Worm (Caenorhabditis elegans) whole organism, L3 larva: ENCODE data around the gene ceh-31.

ENCODE experiments used
- R02D3.7 ChIP-seq: fragments of 150-350 bp; optimal IDR thresholded peaks from 2 replicates; lab custom pipeline; 2014; ENCODE audit warnings: missing biosample characterization, missing genetic modification characterization
- ZK546.5 ChIP-seq: sonication (generic microtip); optimal IDR thresholded peaks from 2 replicates; lab custom pipeline; 2017; ENCODE audit warnings: missing biosample characterization, missing genetic modification characterization
- aly-2 ChIP-seq: fragments of 150-350 bp; optimal IDR thresholded peaks from 2 replicates; lab custom pipeline; 2014; ENCODE audit warnings: missing biosample characterization, missing genetic modification characterization
- ama-1 ChIP-seq: fragments of 150-350 bp; optimal IDR thresholded peaks from 2 replicates; lab custom pipeline; 2018
- ceh-16 ChIP-seq: sonication (generic microtip); optimal IDR thresholded peaks from 2 replicates; lab custom pipeline; 2017; ENCODE audit warnings: missing biosample characterization, missing genetic modification characterization
- ceh-28 ChIP-seq: fragments of 150-350 bp; optimal IDR thresholded peaks from 2 replicates; lab custom pipeline; 2014; ENCODE audit warnings: missing biosample characterization, missing genetic modification reagents, missing genetic modification characterization
- ceh-82 ChIP-seq: fragments of 150-350 bp; optimal IDR thresholded peaks from 2 replicates; lab custom pipeline; 2014; ENCODE audit warnings: missing biosample characterization, missing genetic modification characterization
- ceh-9 ChIP-seq: sonication (generic microtip); optimal IDR thresholded peaks from 2 replicates; lab custom pipeline; 2018; ENCODE audit warnings: missing biosample characterization, missing genetic modification characterization
- daf-12 ChIP-seq: fragments of 150-350 bp; optimal IDR thresholded peaks from 2 replicates; lab custom pipeline; 2014; ENCODE audit warnings: missing biosample characterization, missing genetic modification reagents, missing genetic modification characterization
- egl-27 ChIP-seq: sonication (generic microtip); optimal IDR thresholded peaks from 4 replicates; lab custom pipeline; 2017; ENCODE audit warnings: missing biosample characterization, missing genetic modification reagents, missing genetic modification characterization
- egl-5 ChIP-seq: fragments of 150-350 bp; optimal IDR thresholded peaks from 2 replicates; lab custom pipeline; 2017; ENCODE audit warnings: missing biosample characterization, missing genetic modification reagents, missing genetic modification characterization, inconsistent platforms
- elt-1 ChIP-seq: fragments of 150-350 bp; optimal IDR thresholded peaks from 2 replicates; lab custom pipeline; 2014; ENCODE audit warnings: missing biosample characterization, missing genetic modification characterization
- elt-2 ChIP-seq: sonication (generic microtip); optimal IDR thresholded peaks from 2 replicates; lab custom pipeline; 2016; ENCODE audit warnings: missing genetic modification reagents, mild to moderate bottlenecking, missing genetic modification characterization, missing compliant biosample characterization
- elt-3 ChIP-seq, 3 experiments: fragments of 150-350 bp in 1 of 3; sonication (generic microtip) in 2 of 3; optimal IDR thresholded peaks; 2 replicates in 2 of 3; 4 replicates in 1 of 3; lab custom pipeline; 2014 to 2017; ENCODE audit warnings: missing biosample characterization in 3 of 3, missing genetic modification characterization in 3 of 3
- eor-1 ChIP-seq, 2 experiments: fragments of 150-350 bp; optimal IDR thresholded peaks; 2 replicates each; lab custom pipeline; 2014 to 2018; ENCODE audit warnings: missing biosample characterization in 2 of 2, missing genetic modification characterization in 2 of 2
- fkh-10 ChIP-seq: sonication (generic microtip); optimal IDR thresholded peaks from 2 replicates; lab custom pipeline; 2017; ENCODE audit warnings: missing biosample characterization, missing genetic modification reagents, missing genetic modification characterization
- fkh-2 ChIP-seq: fragments of 150-350 bp; optimal IDR thresholded peaks from 2 replicates; lab custom pipeline; 2014; ENCODE audit warnings: missing biosample characterization, missing genetic modification reagents, missing genetic modification characterization
- fos-1 ChIP-seq: fragments of 150-350 bp; optimal IDR thresholded peaks from 2 replicates; lab custom pipeline; 2014; ENCODE audit warnings: missing biosample characterization, missing genetic modification characterization
- hmg-11 ChIP-seq: sonication (generic microtip); optimal IDR thresholded peaks from 2 replicates; lab custom pipeline; 2016; ENCODE audit warnings: missing genetic modification characterization, missing compliant biosample characterization
- jun-1 ChIP-seq: fragments of 150-350 bp; optimal IDR thresholded peaks from 2 replicates; lab custom pipeline; 2014; ENCODE audit warnings: missing biosample characterization, missing genetic modification reagents, missing genetic modification characterization
- lin-15B ChIP-seq: fragments of 150-350 bp; optimal IDR thresholded peaks from 2 replicates; lab custom pipeline; 2014; ENCODE audit warnings: missing biosample characterization, missing genetic modification characterization
- lin-39 ChIP-seq: fragments of 150-350 bp; optimal IDR thresholded peaks from 2 replicates; lab custom pipeline; 2018; ENCODE audit warnings: missing biosample characterization, missing genetic modification reagents, missing genetic modification characterization
- lsy-12 ChIP-seq: sonication (generic microtip); optimal IDR thresholded peaks from 2 replicates; lab custom pipeline; 2016; ENCODE audit warnings: mild to moderate bottlenecking, missing genetic modification characterization, missing compliant biosample characterization
- mdl-1 ChIP-seq: fragments of 150-350 bp; optimal IDR thresholded peaks from 2 replicates; lab custom pipeline; 2014; ENCODE audit warnings: missing biosample characterization, missing genetic modification characterization
- mml-1 ChIP-seq: fragments of 150-350 bp; sonication (generic microtip); optimal IDR thresholded peaks from 3 replicates; lab custom pipeline; 2014; ENCODE audit warnings: missing biosample characterization, missing genetic modification characterization
- nfya-1 ChIP-seq: sonication (generic microtip); optimal IDR thresholded peaks from 2 replicates; lab custom pipeline; 2017; ENCODE audit warnings: missing genetic modification characterization, mild to moderate bottlenecking, missing compliant biosample characterization, antibody characterized with exemption, moderate library complexity; ENCODE audit not compliant: insufficient read depth
- nhr-11 ChIP-seq: fragments of 150-350 bp; optimal IDR thresholded peaks from 2 replicates; lab custom pipeline; 2014; ENCODE audit warnings: missing biosample characterization, missing genetic modification characterization
- nhr-12 ChIP-seq: fragments of 150-350 bp; optimal IDR thresholded peaks from 2 replicates; lab custom pipeline; 2014; ENCODE audit warnings: missing biosample characterization, missing genetic modification characterization
- nhr-23 ChIP-seq: fragments of 150-350 bp; optimal IDR thresholded peaks from 2 replicates; lab custom pipeline; 2014; ENCODE audit warnings: missing biosample characterization, missing genetic modification reagents, missing genetic modification characterization
- nhr-237 ChIP-seq: fragments of 150-350 bp; optimal IDR thresholded peaks from 2 replicates; lab custom pipeline; 2014; ENCODE audit warnings: missing biosample characterization, missing genetic modification characterization
- nhr-25 ChIP-seq: sonication (generic microtip); optimal IDR thresholded peaks from 2 replicates; lab custom pipeline; 2017; ENCODE audit warnings: missing biosample characterization, missing genetic modification characterization
- nhr-28 ChIP-seq: fragments of 150-350 bp; optimal IDR thresholded peaks from 2 replicates; lab custom pipeline; 2014; ENCODE audit warnings: missing biosample characterization, missing genetic modification characterization
- nhr-43 ChIP-seq: sonication (generic microtip); optimal IDR thresholded peaks from 2 replicates; lab custom pipeline; 2016; ENCODE audit warnings: mild to moderate bottlenecking, missing genetic modification characterization, missing compliant biosample characterization; ENCODE audit not compliant: poor library complexity, severe bottlenecking
- nhr-67 ChIP-seq: fragments of 150-350 bp; optimal IDR thresholded peaks from 2 replicates; lab custom pipeline; 2014; ENCODE audit warnings: missing biosample characterization, missing genetic modification characterization
- nhr-76 ChIP-seq: fragments of 150-350 bp; sonication (generic microtip); optimal IDR thresholded peaks from 5 replicates; lab custom pipeline; 2014; ENCODE audit warnings: missing biosample characterization, missing genetic modification characterization
- nhr-77 ChIP-seq: fragments of 150-350 bp; optimal IDR thresholded peaks from 2 replicates; lab custom pipeline; 2014; ENCODE audit warnings: missing biosample characterization, missing genetic modification characterization
- pha-4 ChIP-seq: fragments of 150-350 bp; optimal IDR thresholded peaks from 2 replicates; lab custom pipeline; 2014; ENCODE audit warnings: missing biosample characterization, missing genetic modification reagents, missing genetic modification characterization
- pqm-1 ChIP-seq: fragments of 150-350 bp; optimal IDR thresholded peaks from 2 replicates; lab custom pipeline; 2017; ENCODE audit warnings: missing biosample characterization, missing genetic modification characterization, inconsistent platforms
- sea-2 ChIP-seq: fragments of 150-350 bp; sonication (generic microtip); optimal IDR thresholded peaks from 4 replicates; lab custom pipeline; 2014; ENCODE audit warnings: missing biosample characterization, missing genetic modification reagents, missing genetic modification characterization
- skn-1 ChIP-seq: fragments of 150-350 bp; optimal IDR thresholded peaks from 2 replicates; lab custom pipeline; 2014; ENCODE audit warnings: missing biosample characterization, missing genetic modification characterization
- snpc-4 ChIP-seq: fragments of 150-350 bp; optimal IDR thresholded peaks from 2 replicates; lab custom pipeline; 2014; ENCODE audit warnings: missing biosample characterization, missing genetic modification characterization
- tbx-2 ChIP-seq: sonication (generic microtip); optimal IDR thresholded peaks from 2 replicates; lab custom pipeline; 2016; ENCODE audit warnings: mild to moderate bottlenecking, missing genetic modification characterization, missing compliant biosample characterization
- unc-39 ChIP-seq: sonication (generic microtip); optimal IDR thresholded peaks from 4 replicates; lab custom pipeline; 2017; ENCODE audit warnings: missing biosample characterization, missing genetic modification characterization
- unc-62 ChIP-seq: fragments of 150-350 bp; sonication (generic microtip); optimal IDR thresholded peaks from 4 replicates; lab custom pipeline; 2014; ENCODE audit warnings: missing biosample characterization, missing genetic modification reagents, missing genetic modification characterization
- zag-1 ChIP-seq: fragments of 150-350 bp; optimal IDR thresholded peaks from 2 replicates; lab custom pipeline; 2014; ENCODE audit warnings: missing biosample characterization, missing genetic modification characterization
- ztf-11 ChIP-seq: fragments of 150-350 bp; optimal IDR thresholded peaks from 2 replicates; lab custom pipeline; 2014; ENCODE audit warnings: missing biosample characterization, missing genetic modification characterization
- ztf-4 ChIP-seq: fragments of 150-350 bp; optimal IDR thresholded peaks from 2 replicates; lab custom pipeline; 2014; ENCODE audit warnings: missing biosample characterization, missing genetic modification characterization

The ceh-31 gene

ce11 chrX:3108603-3109002 lies 38.4 kb upstream of the ceh-31 start:
- no peak for TF ChIP-seq skn-1
- TF ChIP-seq elt-3 (tag; optimal IDR thresholded peaks at IDR 0.05; lab: Kevin White, UChicago) = no peak
- peak; percentile 9 for TF ChIP-seq nfya-1 (tag; lab: Kevin White, UChicago)
- TF ChIP-seq lin-15B (tag; lab: Kevin White, UChicago) = no peak
- no peak for TF ChIP-seq pqm-1 (tag; lab: Kevin White, UChicago)
- no peak for TF ChIP-seq elt-1 (tag; lab: Kevin White, UChicago)
- no peak for TF ChIP-seq ceh-9 (tag; lab: Kevin White, UChicago)
- no peak for TF ChIP-seq ama-1 (lab: Kevin White, UChicago)

- TF ChIP-seq ceh-28 (tag; lab: Kevin White, UChicago) = no peak
- TF ChIP-seq nfya-1 (tag; lab: Kevin White, UChicago) = peak; percentile 73
- no peak for TF ChIP-seq fos-1 (tag; lab: Kevin White, UChicago)
- no peak for TF ChIP-seq ceh-9 (tag; lab: Kevin White, UChicago)
- no peak for TF ChIP-seq ztf-4
- TF ChIP-seq unc-39 (tag; lab: Kevin White, UChicago) = no peak
- no peak for TF ChIP-seq ceh-82
- no peak for TF ChIP-seq nhr-237 (tag; lab: Kevin White, UChicago)
- no peak for TF ChIP-seq nhr-77
- TF ChIP-seq ama-1 (lab: Kevin White, UChicago) = peak; percentile 33
- no peak for TF ChIP-seq ceh-16
- TF ChIP-seq eor-1 (tag; optimal IDR thresholded peaks at IDR 0.05; lab: Kevin White, UChicago) = no peak
- no peak for TF ChIP-seq nhr-67 (tag; lab: Kevin White, UChicago)
- TF ChIP-seq tbx-2 (tag; lab: Kevin White, UChicago) = no peak
- peak; percentile 4 for TF ChIP-seq skn-1
- no peak for TF ChIP-seq nhr-11
- no peak for TF ChIP-seq daf-12
- no peak for TF ChIP-seq nhr-12 (tag; lab: Kevin White, UChicago)
- TF ChIP-seq elt-2 = peak; percentile 50
- no peak for TF ChIP-seq ztf-11 (tag; lab: Kevin White, UChicago)
- no peak for TF ChIP-seq mml-1 (tag; lab: Kevin White, UChicago)
- no peak for TF ChIP-seq sea-2 (GFP tag; lab: Kevin White, UChicago)
- TF ChIP-seq lin-39 (tag; lab: Kevin White, UChicago) = peak; percentile 77
- no peak for TF ChIP-seq nhr-28 (tag; lab: Kevin White, UChicago)
- TF ChIP-seq lin-15B (tag; lab: Kevin White, UChicago) = peak; percentile 47
- peak; percentile 54 for TF ChIP-seq nhr-23 (tag; lab: Kevin White, UChicago)
- peak; percentile 78 for TF ChIP-seq snpc-4 (tag; lab: Kevin White, UChicago)
- peak; percentile 81 for TF ChIP-seq nhr-25 (tag; lab: Kevin White, UChicago)
- peak; percentile 73 for TF ChIP-seq egl-5
- TF ChIP-seq elt-3 (tag; optimal IDR thresholded peaks at IDR 0.05; lab: Kevin White, UChicago) = no peak
- no peak for TF ChIP-seq mdl-1
- TF ChIP-seq jun-1 (tag; lab: Kevin White, UChicago) = no peak
- TF ChIP-seq egl-27 = no peak
- TF ChIP-seq fkh-2 (tag; lab: Kevin White, UChicago) = no peak
- no peak for TF ChIP-seq lsy-12 (tag; lab: Kevin White, UChicago)
- TF ChIP-seq unc-62 (GFP tag; lab: Kevin White, UChicago) = no peak
- TF ChIP-seq ZK546.5 (tag; lab: Kevin White, UChicago) = no peak
- TF ChIP-seq pha-4 (tag; lab: Kevin White, UChicago) = peak; percentile 87
- no peak for TF ChIP-seq nhr-76 (tag; lab: Kevin White, UChicago)
- peak; percentile 11 for TF ChIP-seq pqm-1 (tag; lab: Kevin White, UChicago)
- peak; percentile 65 for TF ChIP-seq hmg-11 (tag; lab: Kevin White, UChicago)
- TF ChIP-seq aly-2 = no peak
- no peak for TF ChIP-seq zag-1 (tag; lab: Kevin White, UChicago)
- no peak for TF ChIP-seq fkh-10 (GFP tag; lab: Kevin White, UChicago)
- no peak for TF ChIP-seq elt-1 (tag; lab: Kevin White, UChicago)
- TF ChIP-seq R02D3.7 (tag; lab: Kevin White, UChicago) = no peak
- peak; percentile 46 for TF ChIP-seq nhr-43 (tag; lab: Kevin White, UChicago)
These were observed 35.9 kb upstream of the ceh-31 start, which contains the start of gene K10B3.5 for ce11 chrX:3106137-3106536. K10B3.5 (minus strand) TSS chrX:3106479.
